Worm (Caenorhabditis elegans) whole organism, L4/young adult: Measurements from ENCODE around the gene cyn-3.

Experiments used
- W03F9.2 ChIP-seq: fragments of 150-350 bp; optimal IDR thresholded peaks from 2 replicates; lab custom pipeline; 2014; ENCODE audit warnings: missing biosample characterization, missing genetic modification characterization
- him-1 ChIP-seq: sonication (generic microtip); optimal IDR thresholded peaks from 2 replicates; lab custom pipeline; 2016; ENCODE audit warnings: missing genotype, missing genetic modification reagents, missing genetic modification characterization, missing compliant biosample characterization

DNA sequence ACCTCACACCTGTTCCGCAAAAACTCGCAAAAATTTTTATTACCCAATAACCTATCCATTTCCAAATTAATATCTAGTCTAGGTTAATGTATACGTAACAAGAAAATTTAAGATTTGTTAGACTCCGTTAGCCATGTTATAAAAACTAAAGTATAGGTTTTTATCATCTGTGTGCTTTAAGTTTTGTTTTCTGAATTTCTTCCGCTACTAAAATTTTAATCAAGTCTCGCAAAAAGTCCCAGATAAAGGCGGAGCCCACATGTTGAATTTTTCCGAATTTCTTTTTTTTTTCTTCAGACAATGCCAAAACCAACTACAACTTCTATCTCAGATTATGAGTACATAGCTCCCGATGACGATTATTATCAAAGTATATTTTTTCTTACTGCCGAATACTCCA, 42.5 kb downstream of the cyn-3 start, which contains the start of gene srw-13:
- TF ChIP-seq him-1 (tag; lab: Kevin White, UChicago) = no peak
- TF ChIP-seq W03F9.2 (tag; lab: Kevin White, UChicago) = no peak
